Fruit fly (Drosophila melanogaster): ENCODE results near the gene kuz.
A peak's percentile ranks its signal among the peaks of the same experiment; 100 is the strongest.

kuz gene

DNA sequence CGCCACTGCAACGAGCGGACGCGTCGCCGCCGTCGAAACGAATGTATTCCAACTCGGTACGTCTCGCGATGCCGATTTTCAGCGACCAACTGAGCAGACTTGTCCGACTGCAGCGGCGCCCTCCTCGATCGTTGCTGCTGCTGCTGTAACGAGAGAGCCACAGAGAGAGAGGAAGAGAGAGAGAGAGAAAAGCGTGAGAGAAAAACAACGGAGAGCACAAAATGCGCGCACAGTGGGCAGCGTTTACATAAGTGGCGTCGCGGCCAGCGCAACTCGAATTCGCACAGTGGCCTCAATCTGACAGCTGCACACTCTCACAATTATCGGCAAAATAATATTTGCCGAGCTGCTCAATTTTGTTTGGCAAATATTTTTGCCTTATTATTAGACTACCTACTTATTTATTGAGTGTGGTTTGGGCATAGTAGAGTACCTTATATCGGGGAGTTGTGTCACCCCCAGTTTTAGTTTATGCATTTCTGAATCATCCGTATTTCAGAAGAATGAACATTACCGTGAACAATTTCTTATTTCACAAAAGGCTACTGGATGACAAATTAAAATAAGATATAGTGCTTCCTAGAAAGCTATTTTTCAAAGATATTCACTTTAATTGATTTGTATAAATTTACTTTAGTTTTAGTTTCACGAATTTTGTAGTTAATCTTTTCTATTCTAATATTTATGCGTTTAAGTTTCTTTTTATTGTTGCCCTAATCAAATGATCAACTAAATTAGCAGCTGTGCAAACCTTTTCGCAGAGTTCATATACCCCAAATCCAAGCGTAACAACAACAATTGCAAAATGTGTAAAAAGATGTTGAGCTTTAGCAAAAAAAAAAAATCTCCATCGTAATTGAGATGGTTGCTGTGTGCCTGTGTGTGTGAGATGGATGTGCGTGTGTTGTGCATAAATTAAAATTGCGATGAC lies 36.3 kb upstream of the kuz start (continued):
- peak; percentile 2 for TF ChIP-seq CG17802 (tag; optimal IDR thresholded peaks at IDR 0.05)
- no peak for TF ChIP-seq CG4730 (GFP tag; IDR thresholded peaks at IDR 0.05)
- no peak for TF ChIP-seq p53 (GFP tag; optimal IDR thresholded peaks at IDR 0.05)
- TF ChIP-seq Mad (GFP tag; optimal IDR thresholded peaks at IDR 0.05), result peak; percentile 40
- no peak for TF ChIP-seq bowl (GFP tag; IDR thresholded peaks at IDR 0.05)
- TF ChIP-seq CG1603 (tag; optimal IDR thresholded peaks at IDR 0.05), result peak; percentile 71
- peak; percentile 66 for TF ChIP-seq Chrac-16 (GFP tag; optimal IDR thresholded peaks at IDR 0.05)
- TF ChIP-seq CG2129 (GFP tag; IDR thresholded peaks at IDR 0.05; ENCODE audit: partially characterized antibody), result no peak
- peak; percentile 69 to 73 for TF ChIP-seq dpn (GFP tag; optimal IDR thresholded peaks at IDR 0.05)
- no peak for TF ChIP-seq lola (GFP tag; optimal IDR thresholded peaks at IDR 0.05)
- peak; percentile 13 for TF ChIP-seq CTCF (GFP tag; optimal IDR thresholded peaks at IDR 0.05)
- TF ChIP-seq sr (GFP tag; IDR thresholded peaks at IDR 0.05), result no peak
- peak; percentile 32 for TF ChIP-seq NC2β (GFP tag; optimal IDR thresholded peaks at IDR 0.05)
- TF ChIP-seq nmo (GFP tag; optimal IDR thresholded peaks at IDR 0.05), result peak; percentile 57
- TF ChIP-seq CG4617 (GFP tag; optimal IDR thresholded peaks at IDR 0.05; ENCODE audit: borderline replicate concordance), result no peak
- peak; percentile 39 for TF ChIP-seq CG10543 (GFP tag; optimal IDR thresholded peaks at IDR 0.05)
- TF ChIP-seq kni (GFP tag; optimal IDR thresholded peaks at IDR 0.05), result peak; percentile 37
- peak; percentile 66 for TF ChIP-seq CG12659 (GFP tag; optimal IDR thresholded peaks at IDR 0.05)
- no peak for TF ChIP-seq mld (GFP tag; IDR thresholded peaks at IDR 0.05; ENCODE audit: partially characterized antibody)
- no peak for TF ChIP-seq CG30020 (tag; optimal IDR thresholded peaks at IDR 0.05)
- peak; percentile 72 for TF ChIP-seq ase (GFP tag; IDR thresholded peaks at IDR 0.05)
- TF ChIP-seq CG31388 (GFP tag; optimal IDR thresholded peaks at IDR 0.05), result no peak
- peak; percentile 18 for TF ChIP-seq CG10267 (tag; optimal IDR thresholded peaks at IDR 0.05)
- no peak for TF ChIP-seq Nf-YA (GFP tag; IDR thresholded peaks at IDR 0.05)
- no peak for TF ChIP-seq CG11398 (GFP tag; optimal IDR thresholded peaks at IDR 0.05)
- no peak for TF ChIP-seq zf30C (GFP tag; optimal IDR thresholded peaks at IDR 0.05)
- 0 out of 2 replicates have a peak, but pooled peaks have one; percentile 45 for TF ChIP-seq sna (GFP tag; IDR thresholded peaks at IDR 0.05; ENCODE audit: partially characterized antibody)
- peak; percentile 91 for TF ChIP-seq row (GFP tag; IDR thresholded peaks at IDR 0.05)
- no peak for TF ChIP-seq Sin3A (optimal IDR thresholded peaks at IDR 0.05)
- no peak for TF ChIP-seq CG9797 (GFP tag; optimal IDR thresholded peaks at IDR 0.05)
- peak; percentile 70 for TF ChIP-seq Hr3 (GFP tag; optimal IDR thresholded peaks at IDR 0.05)
- TF ChIP-seq mirr (GFP tag; optimal IDR thresholded peaks at IDR 0.05), result peak; percentile 35
- TF ChIP-seq CG5180 (GFP tag; optimal IDR thresholded peaks at IDR 0.05), result peak; percentile 17
- peak; percentile 14 for TF ChIP-seq Six4 (GFP tag; optimal IDR thresholded peaks at IDR 0.05)
- peak; percentile 25 for TF ChIP-seq CG8924 (tag; optimal IDR thresholded peaks at IDR 0.05)
- TF ChIP-seq bbx (GFP tag; IDR thresholded peaks at IDR 0.05; ENCODE audit: partially characterized antibody), result no peak
- no peak for TF ChIP-seq CG43689 (GFP tag; IDR thresholded peaks at IDR 0.05)
- peak; percentile 44 for TF ChIP-seq CG17359 (tag; optimal IDR thresholded peaks at IDR 0.05)
- peak; percentile 69 for TF ChIP-seq lab (GFP tag; optimal IDR thresholded peaks at IDR 0.05)
- peak; percentile 33 for TF ChIP-seq CG6813 (GFP tag; optimal IDR thresholded peaks at IDR 0.05)
- peak; percentile 63; the same call in 2 of the 3 replicates for TF ChIP-seq otp (GFP tag; IDR thresholded peaks at IDR 0.05)
- TF ChIP-seq grn (GFP tag; optimal IDR thresholded peaks at IDR 0.05), result no peak
- no peak for TF ChIP-seq crol (GFP tag; IDR thresholded peaks at IDR 0.05)
- TF ChIP-seq vvl (GFP tag; IDR thresholded peaks at IDR 0.05), result peak; percentile 84
- TF ChIP-seq Rfx (GFP tag; IDR thresholded peaks at IDR 0.05), result peak; percentile 87
- no peak for TF ChIP-seq CG4328 (GFP tag; optimal IDR thresholded peaks at IDR 0.05)
- TF ChIP-seq btn (GFP tag; optimal IDR thresholded peaks at IDR 0.05), result no peak
- TF ChIP-seq CG8388 (GFP tag; optimal IDR thresholded peaks at IDR 0.05), result peak; percentile 54
- no peak; the same call in 2 of the 3 replicates for TF ChIP-seq CG6175 (GFP tag; IDR thresholded peaks at IDR 0.05)
